Worm (Caenorhabditis elegans) whole organism, L1 larva: ENCODE measurements around the gene F17C11.13.

Experiments used
- nhr-76 ChIP-seq: sonication (generic microtip); optimal IDR thresholded peaks from 2 replicates; lab custom pipeline; 2017; ENCODE audit warnings: missing biosample characterization, missing genetic modification characterization
- unc-130 ChIP-seq: fragments of 150-350 bp; optimal IDR thresholded peaks from 2 replicates; lab custom pipeline; 2017; ENCODE audit warnings: missing biosample characterization, missing genetic modification characterization, inconsistent platforms

- TF ChIP-seq nhr-76 (tag; lab: Kevin White, UChicago) (no peak), unc-130 (tag; lab: Kevin White, UChicago) (no peak)
Observed at ce11 chrV:10981113-10981512, 25.4 kb downstream of the F17C11.13 start, which contains the start of gene fig-1.
